Worm (Caenorhabditis elegans): ENCODE measurements around the gene cwp-4.

cwp-4 gene

ce11 chrV:5040925-5041324 is 12.5 kb upstream of the cwp-4 start, which contains the start of gene K11D12.8:
TSS of gene K11D12.8 (minus strand) at chrV:5041001.
- TF ChIP-seq unc-62 (GFP tag; optimal IDR thresholded peaks at IDR 0.05) = no peak

ce11 chrV:5046103-5046502 is 7.3 kb upstream of the cwp-4 start, which contains the start of gene exc-14:
TSS of gene exc-14 (minus strand) at chrV:5046203.
- no peak for TF ChIP-seq unc-62 (GFP tag; optimal IDR thresholded peaks at IDR 0.05)

ce11 chrV:5046558-5046957 is 6.9 kb upstream of the cwp-4 start:
- TF ChIP-seq unc-62 (GFP tag; optimal IDR thresholded peaks at IDR 0.05) = no peak

ce11 chrV:5049333-5049942 is 4.0 kb upstream of the cwp-4 start, which contains the start of the genes pqn-51 and K11D12.14:
TSS of gene pqn-51 (plus strand) at chrV:5049607.
TSS of gene K11D12.14 (plus strand) at chrV:5049636.
- no peak for TF ChIP-seq unc-62 (GFP tag; optimal IDR thresholded peaks at IDR 0.05)

ce11 chrV:5050073-5050599 is 3.3 kb upstream of the cwp-4 start:
- TF ChIP-seq unc-62 (GFP tag; optimal IDR thresholded peaks at IDR 0.05) = no peak

ce11 chrV:5052233-5052632 is 1.2 kb upstream of the cwp-4 start, which contains the start of gene K11D12.12:
TSS of gene K11D12.12 (plus strand) at chrV:5052261.
- no peak for TF ChIP-seq unc-62 (GFP tag; optimal IDR thresholded peaks at IDR 0.05)

ce11 chrV:5064761-5065421 is 11.5 kb downstream of the cwp-4 start, which contains the start of gene mlk-1:
TSS of gene mlk-1 (minus strand) at chrV:5064811.
- no peak for TF ChIP-seq unc-62 (GFP tag; optimal IDR thresholded peaks at IDR 0.05)

ce11 chrV:5067390-5067789 is 14.0 kb downstream of the cwp-4 start:
- TF ChIP-seq unc-62 (GFP tag; optimal IDR thresholded peaks at IDR 0.05) = no peak

- TF ChIP-seq unc-62 (GFP tag; optimal IDR thresholded peaks at IDR 0.05) = no peak
Measured at ce11 chrV:5069440-5069839, 16.0 kb downstream of the cwp-4 start, which contains the start of gene Y58A7A.1. TSS of gene Y58A7A.1 (minus strand) at chrV:5069540.

- no peak for TF ChIP-seq unc-62 (GFP tag; optimal IDR thresholded peaks at IDR 0.05)
Measured at ce11 chrV:5072082-5072481, 18.6 kb downstream of the cwp-4 start, which contains the start of gene Y58A7A.2. TSS of gene Y58A7A.2 (minus strand) at chrV:5072182.

ce11 chrV:5080853-5081338 is 27.5 kb downstream of the cwp-4 start, which contains the start of gene Y58A7A.3:
TSS of gene Y58A7A.3 (minus strand) at chrV:5080903.
- TF ChIP-seq unc-62 (GFP tag; optimal IDR thresholded peaks at IDR 0.05) = no peak

- TF ChIP-seq unc-62 (GFP tag; optimal IDR thresholded peaks at IDR 0.05) = no peak
Measured at ce11 chrV:5084957-5085465, 31.6 kb downstream of the cwp-4 start, which contains the start of gene Y58A7A.4. TSS of gene Y58A7A.4 (minus strand) at chrV:5085007.

ce11 chrV:5086919-5087404 is 33.5 kb downstream of the cwp-4 start, which contains the start of gene Y58A7A.5:
TSS of gene Y58A7A.5 (minus strand) at chrV:5086969.
- TF ChIP-seq unc-62 (GFP tag; optimal IDR thresholded peaks at IDR 0.05) = no peak

- TF ChIP-seq unc-62 (GFP tag; optimal IDR thresholded peaks at IDR 0.05) = no peak
Measured at ce11 chrV:5088311-5088710, 34.9 kb downstream of the cwp-4 start.

ce11 chrV:5089497-5090134 is 36.2 kb downstream of the cwp-4 start, which contains the start of gene glb-32:
TSS of gene glb-32 (minus strand) at chrV:5089547.
- TF ChIP-seq unc-62 (GFP tag; optimal IDR thresholded peaks at IDR 0.05) = no peak
